Fruit fly (Drosophila melanogaster): ENCODE results near the gene CG44006.

DNA sequence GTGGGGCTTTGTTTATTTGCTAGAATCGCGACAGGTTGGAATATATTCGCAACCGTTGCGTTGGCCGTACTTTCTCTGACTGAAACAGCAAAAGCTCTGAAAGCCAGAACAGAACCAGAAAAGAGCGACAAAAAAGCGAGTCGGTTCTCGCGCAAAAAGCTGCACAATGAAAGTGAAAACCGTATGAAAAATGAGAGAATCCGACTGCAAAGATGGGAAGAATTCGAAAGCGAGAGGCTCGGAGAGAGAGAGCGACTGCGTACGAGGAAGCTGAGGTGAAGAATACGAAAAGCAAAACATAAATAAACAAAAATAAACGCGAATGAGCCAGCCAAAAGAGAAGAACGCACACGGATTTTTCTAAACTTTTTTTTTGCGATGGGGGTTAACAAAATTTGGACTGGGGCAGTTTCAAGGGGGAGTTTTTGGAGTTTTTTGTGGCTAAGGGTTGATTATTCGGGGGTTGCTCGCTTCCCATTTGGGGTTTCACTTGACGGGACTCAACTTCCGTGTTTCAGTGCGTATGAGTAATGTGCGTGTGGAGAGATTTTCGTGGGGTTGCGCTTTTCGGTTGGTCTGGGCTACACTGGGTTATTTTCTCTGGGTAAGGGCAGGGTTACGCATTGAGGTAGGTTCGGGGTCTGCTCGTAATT lies 8.1 kb downstream of the CG44006 start:
- TF ChIP-seq pan (optimal IDR thresholded peaks at IDR 0.05) (no peak), psq (optimal IDR thresholded peaks at IDR 0.05) (no peak), EcR (GFP tag; optimal IDR thresholded peaks at IDR 0.05) (no peak), usp (GFP tag; optimal IDR thresholded peaks at IDR 0.05) (no peak)

All from whole organism.